Fruit fly (Drosophila melanogaster) S2 (cell line): ENCODE results near the gene koko.

Experiments used
- CG8478 ChIP-seq: fragments of >200 bp; optimal IDR thresholded peaks from 2 replicates; lab custom pipeline; 2018
- CTCF ChIP-seq, 2 experiments: fragments of >200 bp; optimal IDR thresholded peaks; 2 replicates each; lab custom pipeline; 2018

dm6 chr3R:18436550-18437362, 33.9 kb downstream of the koko start:
- TF ChIP-seq CG8478 (lab: Kevin White, UChicago) (no peak), CTCF (optimal IDR thresholded peaks at IDR 0.05; lab: Kevin White, UChicago) (no peak)
